Comparison of ENCODE assay signal across 2 fruit fly cellular contexts in genomic region chr3R:24108902-24109389, dm6.
TF ChIP-seq lines count a peak whose summit lies in the region.

TSS of gene eIF4EHP (minus strand) at chr3R:24108960.
TSS of gene CG18428 (plus strand) at chr3R:24109336.

TF ChIP-seq in whole organism, embryonic, 481 proteins besides CTCF, POLR2A, EP300 and RAD21 (continued from another document and continues in another):
- TF ChIP-seq bcd (GFP tag; optimal IDR thresholded peaks at IDR 0.05; lab: Kevin White, UChicago) (peak; percentile 100), CG2129 (GFP tag; IDR thresholded peaks at IDR 0.05; lab: Robert Waterston, UW; ENCODE audit: partially characterized antibody) (no peak), CG2889 (GFP tag; IDR thresholded peaks at IDR 0.05; lab: Robert Waterston, UW) (peak; percentile 98; the same call in 2 of the 3 replicates), zf30C (GFP tag; optimal IDR thresholded peaks at IDR 0.05; lab: Kevin White, UChicago) (peak; percentile 68), E2f1 (GFP tag; IDR thresholded peaks at IDR 0.05; lab: Robert Waterston, UW) (no peak), Sry-δ (GFP tag; optimal IDR thresholded peaks at IDR 0.05; lab: Kevin White, UChicago) (peak; percentile 47), Jarid2 (GFP tag; optimal IDR thresholded peaks at IDR 0.05; lab: Kevin White, UChicago) (peak; percentile 91), sug (tag; optimal IDR thresholded peaks at IDR 0.05; lab: Kevin White, UChicago) (peak; percentile 99), CG8944 (GFP tag; optimal IDR thresholded peaks at IDR 0.05; lab: Kevin White, UChicago) (peak; percentile 83), CG13624 (GFP tag; optimal IDR thresholded peaks at IDR 0.05; lab: Kevin White, UChicago) (peak; percentile 81), sd (tag; optimal IDR thresholded peaks at IDR 0.05; lab: Kevin White, UChicago) (peak; percentile 99), ATbp (GFP tag; optimal IDR thresholded peaks at IDR 0.05; lab: Kevin White, UChicago) (peak; percentile 97), CG1832 (GFP tag; optimal IDR thresholded peaks at IDR 0.05; lab: Kevin White, UChicago) (no peak), NC2β (GFP tag; optimal IDR thresholded peaks at IDR 0.05; lab: Kevin White, UChicago) (peak; percentile 79), CG10209 (GFP tag; optimal IDR thresholded peaks at IDR 0.05; lab: Kevin White, UChicago) (peak; percentile 99), psq (GFP tag; optimal IDR thresholded peaks at IDR 0.05; lab: Kevin White, UChicago) (peak; percentile 96), shn (GFP tag; optimal IDR thresholded peaks at IDR 0.05; lab: Kevin White, UChicago) (peak; percentile 67), CG5245 (GFP tag; optimal IDR thresholded peaks at IDR 0.05; lab: Kevin White, UChicago) (peak; percentile 96), al (GFP tag; IDR thresholded peaks at IDR 0.05; lab: Robert Waterston, UW) (no peak), CG2712 (tag; optimal IDR thresholded peaks at IDR 0.05; lab: Kevin White, UChicago) (peak; percentile 99), CG4360 (GFP tag; IDR thresholded peaks at IDR 0.05; lab: Robert Waterston, UW) (no peak), H15 (GFP tag; IDR thresholded peaks at IDR 0.05; lab: Robert Waterston, UW) (no peak), CG33213 (GFP tag; optimal IDR thresholded peaks at IDR 0.05; lab: Kevin White, UChicago) (peak; percentile 85), CG17568 (GFP tag; optimal IDR thresholded peaks at IDR 0.05; lab: Kevin White, UChicago) (peak; percentile 98), CG1529 (GFP tag; optimal IDR thresholded peaks at IDR 0.05; lab: Kevin White, UChicago) (peak; percentile 98), trh (GFP tag; optimal IDR thresholded peaks at IDR 0.05; lab: Kevin White, UChicago) (peak; percentile 97), fd96Cb (tag; optimal IDR thresholded peaks at IDR 0.05; lab: Kevin White, UChicago) (peak; percentile 99), CG6854 (GFP tag; optimal IDR thresholded peaks at IDR 0.05; lab: Kevin White, UChicago) (peak; percentile 99), CG3838 (GFP tag; optimal IDR thresholded peaks at IDR 0.05; lab: Kevin White, UChicago) (peak; percentile 93), CG11456 (GFP tag; IDR thresholded peaks at IDR 0.05; lab: Robert Waterston, UW) (peak; percentile 98), gsb (GFP tag; IDR thresholded peaks at IDR 0.05; lab: Robert Waterston, UW) (no peak), sr (GFP tag; IDR thresholded peaks at IDR 0.05; lab: Robert Waterston, UW) (peak; percentile 82; the same call in 2 of the 3 replicates), CG16863 (GFP tag; optimal IDR thresholded peaks at IDR 0.05; lab: Kevin White, UChicago) (peak; percentile 72), Spps (tag; optimal IDR thresholded peaks at IDR 0.05; lab: Kevin White, UChicago) (peak; percentile 99), ab (GFP tag; optimal IDR thresholded peaks at IDR 0.05; lab: Kevin White, UChicago) (peak; percentile 67), Camta (GFP tag; optimal IDR thresholded peaks at IDR 0.05; lab: Kevin White, UChicago) (peak; percentile 89), stwl (tag; optimal IDR thresholded peaks at IDR 0.05; lab: Kevin White, UChicago) (peak; percentile 88), CG3726 (GFP tag; IDR thresholded peaks at IDR 0.05; lab: Robert Waterston, UW) (no peak; the same call in 2 of the 3 replicates), Hmr (GFP tag; optimal IDR thresholded peaks at IDR 0.05; lab: Kevin White, UChicago) (peak; percentile 99), CG17385 (GFP tag; optimal IDR thresholded peaks at IDR 0.05; lab: Kevin White, UChicago) (peak; percentile 99), Opbp (GFP tag; IDR thresholded peaks at IDR 0.05; lab: Robert Waterston, UW; ENCODE audit: partially characterized antibody) (no peak), Six4 (GFP tag; optimal IDR thresholded peaks at IDR 0.05; lab: Kevin White, UChicago) (peak; percentile 98), CG14860 (GFP tag; IDR thresholded peaks at IDR 0.05; lab: Robert Waterston, UW; ENCODE audit: partially characterized antibody) (no peak), odd (GFP tag; optimal IDR thresholded peaks at IDR 0.05; lab: Kevin White, UChicago) (peak; percentile 99), CG9727 (GFP tag; optimal IDR thresholded peaks at IDR 0.05; lab: Kevin White, UChicago) (peak; percentile 100), her (GFP tag; optimal IDR thresholded peaks at IDR 0.05; lab: Kevin White, UChicago) (peak; percentile 75), fd64A (GFP tag; optimal IDR thresholded peaks at IDR 0.05; lab: Kevin White, UChicago) (peak; percentile 90), sc (optimal IDR thresholded peaks at IDR 0.05; lab: Kevin White, UChicago) (no peak), sc (GFP tag; optimal IDR thresholded peaks at IDR 0.05; lab: Kevin White, UChicago) (peak; percentile 99), vnd (GFP tag; IDR thresholded peaks at IDR 0.05; lab: Robert Waterston, UW; ENCODE audit: partially characterized antibody) (no peak), ara (GFP tag; IDR thresholded peaks at IDR 0.05; lab: Robert Waterston, UW) (0 out of 2 replicates have a peak, but pooled peaks have one; percentile 98), CG10274 (GFP tag; optimal IDR thresholded peaks at IDR 0.05; lab: Kevin White, UChicago) (peak; percentile 94), Ets97D (GFP tag; optimal IDR thresholded peaks at IDR 0.05; lab: Kevin White, UChicago) (peak; percentile 84), CG7987 (GFP tag; optimal IDR thresholded peaks at IDR 0.05; lab: Kevin White, UChicago) (peak; percentile 97), so (GFP tag; IDR thresholded peaks at IDR 0.05; lab: Robert Waterston, UW) (no peak), tup (GFP tag; optimal IDR thresholded peaks at IDR 0.05; lab: Kevin White, UChicago) (peak; percentile 93), pros (GFP tag; optimal IDR thresholded peaks at IDR 0.05; lab: Kevin White, UChicago) (peak; percentile 81), Usf (GFP tag; optimal IDR thresholded peaks at IDR 0.05; lab: Kevin White, UChicago) (peak; percentile 99), CG7963 (GFP tag; IDR thresholded peaks at IDR 0.05; lab: Robert Waterston, UW; ENCODE audit: partially characterized antibody) (no peak), seq (GFP tag; IDR thresholded peaks at IDR 0.05; lab: Robert Waterston, UW) (no peak), ind (GFP tag; optimal IDR thresholded peaks at IDR 0.05; lab: Kevin White, UChicago) (peak; percentile 99), CG11695 (GFP tag; IDR thresholded peaks at IDR 0.05; lab: Robert Waterston, UW) (no peak), Pdp1 (GFP tag; optimal IDR thresholded peaks at IDR 0.05; lab: Kevin White, UChicago) (peak; percentile 85 to 86), CG8089 (GFP tag; optimal IDR thresholded peaks at IDR 0.05; lab: Kevin White, UChicago) (peak; percentile 65), CG12659 (GFP tag; optimal IDR thresholded peaks at IDR 0.05; lab: Kevin White, UChicago) (peak; percentile 100)

TF ChIP-seq in whole organism, prepupa, 60 proteins besides CTCF, POLR2A, EP300 and RAD21 (continued from another document):
- peak; percentile 98 for TF ChIP-seq Blimp-1 (GFP tag; optimal IDR thresholded peaks at IDR 0.05; lab: Kevin White, UChicago)
- no peak for TF ChIP-seq CG11294 (GFP tag; IDR thresholded peaks at IDR 0.05; lab: Robert Waterston, UW)
- TF ChIP-seq acj6 (GFP tag; optimal IDR thresholded peaks at IDR 0.05; lab: Kevin White, UChicago), result peak; percentile 99
- TF ChIP-seq Gug (GFP tag; IDR thresholded peaks at IDR 0.05; lab: Robert Waterston, UW), result no peak
- peak; percentile 99 for TF ChIP-seq CG8632 (GFP tag; optimal IDR thresholded peaks at IDR 0.05; lab: Kevin White, UChicago)
- TF ChIP-seq Met (GFP tag; optimal IDR thresholded peaks at IDR 0.05; lab: Kevin White, UChicago), result peak; percentile 96
- peak; percentile 100 for TF ChIP-seq achi (GFP tag; optimal IDR thresholded peaks at IDR 0.05; lab: Kevin White, UChicago)
- TF ChIP-seq dsx (GFP tag; optimal IDR thresholded peaks at IDR 0.05; lab: Kevin White, UChicago; ENCODE audit: poor library complexity, severe bottlenecking), result peak; percentile 99
TF ChIP-seq in whole organism, prepupa: peak in this region for 54.
